Fruit fly (Drosophila melanogaster) whole organism, embryonic: ENCODE measurements around the gene CG2691.
A peak's percentile ranks its signal among the peaks of the same experiment; 100 is the strongest.

Source experiments
- CG10274 ChIP-seq: fragments of 200-800 bp; sonication (Bioruptor generic); optimal IDR thresholded peaks from 3 replicates; lab custom pipeline; 2017; ENCODE audit warnings: missing biosample characterization, mild to moderate bottlenecking, missing genetic modification characterization
- CG16779 ChIP-seq: fragments of 200-800 bp; sonication (Bioruptor generic); IDR thresholded peaks from 2 replicates; pipeline ENCODE4 v1.3.6; 2022; ENCODE audit warnings: missing biosample characterization, missing genetic modification characterization
- CG17186 ChIP-seq: fragments of 200-800 bp; sonication (Bioruptor generic); optimal IDR thresholded peaks from 3 replicates; lab custom pipeline; 2017; ENCODE audit warnings: missing biosample characterization, missing genetic modification reagents, missing genetic modification characterization
- CG2889 ChIP-seq: fragments of 200-800 bp; sonication (Bioruptor generic); IDR thresholded peaks from 3 replicates; pipeline ENCODE4 v1.3.6; 2022; ENCODE audit warnings: missing biosample characterization, missing genetic modification characterization
- CG34422 ChIP-seq: fragments of 200-800 bp; sonication (Bioruptor generic); IDR thresholded peaks from 3 replicates; pipeline ENCODE4 v1.3.6; 2022; ENCODE audit warnings: missing biosample characterization, missing genetic modification characterization
- CG8765 ChIP-seq: fragments of 200-800 bp; sonication (Bioruptor generic); IDR thresholded peaks from 2 replicates; pipeline ENCODE4 v1.3.6; 2022; ENCODE audit warnings: missing biosample characterization, missing genetic modification characterization
- Hmr ChIP-seq: fragments of 200-800 bp; sonication (Bioruptor generic); optimal IDR thresholded peaks from 3 replicates; lab custom pipeline; 2017; ENCODE audit warnings: mild to moderate bottlenecking, missing biosample characterization, missing genetic modification reagents, missing genetic modification characterization
- Myb ChIP-seq: fragments of 200-800 bp; sonication (Bioruptor generic); optimal IDR thresholded peaks from 2 replicates; lab custom pipeline; 2016; ENCODE audit warnings: missing biosample characterization, missing genetic modification characterization
- Nf-YB ChIP-seq: fragments of 200-800 bp; sonication (Bioruptor generic); optimal IDR thresholded peaks from 3 replicates; lab custom pipeline; 2019; ENCODE audit warnings: missing biosample characterization, mild to moderate bottlenecking, missing genetic modification characterization, moderate library complexity
- al ChIP-seq: fragments of 200-800 bp; sonication (Bioruptor generic); IDR thresholded peaks from 2 replicates; pipeline ENCODE4 v1.3.6; 2022; ENCODE audit warnings: missing biosample characterization, missing genetic modification characterization
- ap ChIP-seq: fragments of 200-800 bp; sonication (Bioruptor generic); IDR thresholded peaks from 2 replicates; pipeline ENCODE4 v1.3.6; 2022; ENCODE audit warnings: missing biosample characterization, missing genetic modification characterization
- h ChIP-seq: fragments of >200 bp; optimal IDR thresholded peaks from 2 replicates; lab custom pipeline; 2017
- klu ChIP-seq: fragments of 200-800 bp; sonication (Bioruptor generic); IDR thresholded peaks from 2 replicates; pipeline ENCODE4 v1.3.6; 2022; ENCODE audit warnings: missing biosample characterization, missing genetic modification characterization
- ttk ChIP-seq: fragments of 200-800 bp; sonication (Bioruptor generic); IDR thresholded peaks from 2 replicates; pipeline ENCODE4 v2.1.2; 2022; ENCODE audit warnings: missing biosample characterization, missing genetic modification characterization

DNA sequence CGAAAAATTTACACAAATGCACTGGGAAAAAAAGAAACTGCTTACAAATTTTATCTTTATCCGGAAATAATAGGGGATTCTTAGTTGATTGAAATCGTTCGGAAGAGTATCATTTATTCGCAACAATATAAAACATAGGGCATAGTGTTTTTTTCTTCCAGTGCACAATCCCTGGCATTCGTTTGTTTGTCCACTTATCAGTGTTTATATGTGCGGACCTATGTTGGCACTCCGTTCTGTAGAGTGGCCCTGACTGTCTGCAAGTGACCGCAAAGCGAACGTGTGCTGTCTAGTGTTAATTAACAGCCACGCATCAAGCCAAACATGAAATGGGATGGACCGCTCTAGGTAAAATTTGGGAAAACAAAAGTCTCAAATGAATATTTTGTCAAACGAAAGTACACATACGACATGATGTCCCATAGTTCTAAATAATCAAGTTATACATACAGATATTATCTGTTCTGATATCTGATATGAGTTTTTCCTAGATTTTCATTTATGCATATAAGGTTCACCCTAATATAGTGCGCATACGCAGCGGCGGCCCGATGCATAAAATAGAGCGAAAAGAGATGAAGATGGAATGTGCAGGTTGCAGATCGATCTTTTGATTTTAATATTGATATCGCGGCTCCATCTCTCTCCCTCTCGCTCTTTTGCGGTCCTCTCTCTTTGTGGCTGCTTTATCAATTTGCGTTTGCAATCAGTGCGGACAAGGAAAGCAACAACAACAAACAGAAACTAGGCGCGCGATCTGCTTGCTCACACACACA is 17.1 kb upstream of the CG2691 start:
- TF ChIP-seq CG16779 (peak; percentile 92), ttk (peak; percentile 91), Myb (GFP tag; lab: Kevin White, UChicago) (peak; percentile 88), klu (GFP tag; lab: Robert Waterston, UW) (peak; percentile 87), Nf-YB (GFP tag; lab: Kevin White, UChicago) (peak; percentile 48), Hmr (GFP tag; lab: Kevin White, UChicago) (peak; percentile 95), CG2889 (peak; percentile 92), h (lab: Kevin White, UChicago) (no peak), CG8765 (GFP tag; lab: Robert Waterston, UW) (peak; percentile 84), CG34422 (GFP tag; lab: Robert Waterston, UW) (peak; percentile 93), ap (GFP tag; lab: Robert Waterston, UW) (peak; percentile 90), al (GFP tag; lab: Robert Waterston, UW) (peak; percentile 89), CG10274 (GFP tag; lab: Kevin White, UChicago) (peak; percentile 83), CG17186 (GFP tag; lab: Kevin White, UChicago) (peak; percentile 62)
